Worm (Caenorhabditis elegans) whole organism, mixed stage, embryonic: ENCODE data around the gene msrp-3.

ENCODE experiments used
- ceh-39 ChIP-seq: fragments of 150-350 bp; optimal IDR thresholded peaks from 2 replicates; lab custom pipeline; 2014; ENCODE audit warnings: missing biosample characterization, missing genetic modification characterization
- elt-1 ChIP-seq: sonication (generic microtip); optimal IDR thresholded peaks from 2 replicates; lab custom pipeline; 2017; ENCODE audit warnings: missing genetic modification characterization, mild to moderate bottlenecking, missing compliant biosample characterization, antibody characterized with exemption, moderate library complexity, borderline replicate concordance; ENCODE audit not compliant: insufficient read depth
- elt-3 ChIP-seq: fragments of 150-350 bp; optimal IDR thresholded peaks from 2 replicates; lab custom pipeline; 2014; ENCODE audit warnings: missing biosample characterization, missing genetic modification characterization
- ham-2 ChIP-seq: fragments of 200-800 bp; sonication (Bioruptor generic); optimal IDR thresholded peaks from 2 replicates; lab custom pipeline; 2018; ENCODE audit warnings: mild to moderate bottlenecking, missing genetic modification characterization, missing compliant biosample characterization
- hlh-1 ChIP-seq: fragments of 150-350 bp; optimal IDR thresholded peaks from 2 replicates; lab custom pipeline; 2014; ENCODE audit warnings: missing biosample characterization, missing genetic modification reagents, missing genetic modification characterization
- lin-13 ChIP-seq: fragments of 150-350 bp; optimal IDR thresholded peaks from 2 replicates; lab custom pipeline; 2014; ENCODE audit warnings: missing biosample characterization, missing genetic modification characterization
- mep-1 ChIP-seq: fragments of 150-350 bp; optimal IDR thresholded peaks from 2 replicates; lab custom pipeline; 2017; ENCODE audit warnings: missing biosample characterization, missing genetic modification reagents, missing genetic modification characterization, inconsistent platforms
- nhr-28 ChIP-seq: fragments of 150-350 bp; optimal IDR thresholded peaks from 2 replicates; lab custom pipeline; 2014; ENCODE audit warnings: missing biosample characterization, missing genetic modification characterization
- snpc-4 ChIP-seq: fragments of 150-350 bp; optimal IDR thresholded peaks from 2 replicates; lab custom pipeline; 2014; ENCODE audit warnings: missing biosample characterization, missing genetic modification characterization
- unc-62 ChIP-seq: fragments of 150-350 bp; optimal IDR thresholded peaks from 2 replicates; lab custom pipeline; 2014; ENCODE audit warnings: missing biosample characterization, missing genetic modification reagents, missing genetic modification characterization
- ztf-11 ChIP-seq: fragments of 150-350 bp; optimal IDR thresholded peaks from 2 replicates; lab custom pipeline; 2014; ENCODE audit warnings: missing biosample characterization, missing genetic modification characterization

DNA sequence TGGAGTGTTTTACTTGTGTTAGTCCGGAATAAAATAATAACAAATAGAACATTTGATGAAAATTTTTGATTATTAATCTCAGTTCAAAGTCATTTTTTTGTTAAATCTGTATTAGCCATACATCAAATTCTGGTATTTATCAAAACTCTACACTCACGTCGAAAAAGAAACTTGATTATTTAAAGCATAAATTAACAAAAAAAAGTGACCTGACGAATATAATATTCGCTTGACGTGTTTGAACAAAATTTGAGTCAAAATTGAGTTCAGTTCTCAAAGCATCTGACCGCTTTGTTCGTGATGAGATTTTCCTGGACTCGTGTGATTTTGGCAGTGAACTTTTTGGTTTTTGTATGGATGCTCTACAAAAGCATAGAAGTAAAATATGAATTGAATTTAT, 8.9 kb upstream of the msrp-3 start, which contains the start of gene F46F5.10:
- TF ChIP-seq ztf-11 (tag; lab: Kevin White, UChicago) (no peak), elt-3 (tag; lab: Kevin White, UChicago) (no peak), hlh-1 (tag; lab: Kevin White, UChicago) (no peak), mep-1 (tag; lab: Kevin White, UChicago) (no peak), lin-13 (tag; lab: Kevin White, UChicago) (no peak), ceh-39 (no peak), elt-1 (no peak), nhr-28 (tag; lab: Kevin White, UChicago) (no peak), ham-2 (no peak), unc-62 (GFP tag; lab: Kevin White, UChicago) (no peak), snpc-4 (tag; lab: Kevin White, UChicago) (no peak)
